Worm (Caenorhabditis elegans): ENCODE measurements around the gene F31D5.1.

- TF ChIP-seq zip-11 (GFP tag; IDR thresholded peaks at IDR 0.05) (no peak), ceh-82 (tag; optimal IDR thresholded peaks at IDR 0.05) (no peak), zag-1 (tag; optimal IDR thresholded peaks at IDR 0.05) (no peak), nhr-28 (tag; optimal IDR thresholded peaks at IDR 0.05) (no peak), Y48G9A.11 (GFP tag; IDR thresholded peaks at IDR 0.05) (no peak), ama-1 (optimal IDR thresholded peaks at IDR 0.05) (no peak)
Measured at ce11 chrII:4215318-4215717, 3.8 kb upstream of the F31D5.1 start, which contains the start of gene F31D5.2.

All from whole organism, L4 larva.